Worm (Caenorhabditis elegans): ENCODE results near the gene T13C2.2.

Gene T13C2.2

DNA sequence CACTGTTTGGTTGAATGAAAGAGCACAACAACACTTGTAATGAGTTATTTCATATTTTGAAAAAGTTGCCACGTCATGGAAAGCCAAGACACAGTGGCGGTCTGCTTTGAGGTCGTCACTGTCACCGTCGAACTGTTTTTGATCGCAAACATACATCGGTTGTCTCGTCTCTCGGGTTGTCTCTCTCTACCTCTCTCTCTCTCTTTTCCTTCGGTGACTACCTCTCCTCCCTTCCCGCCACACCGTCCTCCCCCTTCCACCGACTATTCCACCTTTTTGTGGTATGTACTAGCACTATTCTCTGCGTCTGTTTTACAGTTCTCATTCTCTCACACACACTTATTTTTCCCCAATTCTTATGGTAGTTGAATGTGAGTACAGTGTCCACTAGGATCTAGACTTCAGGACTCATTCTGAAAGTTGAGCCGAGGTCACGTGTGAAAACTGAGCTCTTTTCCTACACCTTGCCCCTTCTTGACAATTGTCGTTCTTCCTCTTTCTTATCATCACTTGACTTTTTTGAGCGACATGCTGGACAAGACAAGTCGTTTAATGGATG lies 41.9 kb downstream of the T13C2.2 start (continued):
- TF ChIP-seq nhr-48 (tag; optimal IDR thresholded peaks at IDR 0.05) (peak; percentile 33), nhr-41 (GFP tag; IDR thresholded peaks at IDR 0.05) (no peak), pqm-1 (tag; optimal IDR thresholded peaks at IDR 0.05) (no peak), set-16 (GFP tag; IDR thresholded peaks at IDR 0.05) (0 out of 2 replicates have a peak, but pooled peaks have one; percentile 17), unc-130 (GFP tag; optimal IDR thresholded peaks at IDR 0.05) (no peak), tra-1 (GFP tag; IDR thresholded peaks at IDR 0.05) (no peak), egl-27 (tag; optimal IDR thresholded peaks at IDR 0.05) (no peak), nhr-6 (tag; optimal IDR thresholded peaks at IDR 0.05) (peak; percentile 24), jun-1 (tag; optimal IDR thresholded peaks at IDR 0.05) (no peak), egl-43 (GFP tag; IDR thresholded peaks at IDR 0.05) (no peak), nhr-11 (tag; optimal IDR thresholded peaks at IDR 0.05) (peak; percentile 5), unc-62 (GFP tag; optimal IDR thresholded peaks at IDR 0.05 in 1 of 2) (peak in 1 of 2 experiments; percentile 69), unc-62 (tag; optimal IDR thresholded peaks at IDR 0.05) (no peak), zfp-3 (GFP tag; conservative IDR thresholded peaks at IDR 0.05) (no peak), dmd-6 (GFP tag; IDR thresholded peaks at IDR 0.05) (peak; percentile 54), daf-16 (GFP tag; optimal IDR thresholded peaks at IDR 0.05) (no peak), daf-16 (tag; optimal IDR thresholded peaks at IDR 0.05) (peak; percentile 52), daf-12 (tag; optimal IDR thresholded peaks at IDR 0.05) (no peak), nhr-25 (tag; optimal IDR thresholded peaks at IDR 0.05; ENCODE audit: borderline replicate concordance, insufficient read depth) (peak; percentile 18), Y5F2A.4 (GFP tag; optimal IDR thresholded peaks at IDR 0.05) (no peak)

DNA sequence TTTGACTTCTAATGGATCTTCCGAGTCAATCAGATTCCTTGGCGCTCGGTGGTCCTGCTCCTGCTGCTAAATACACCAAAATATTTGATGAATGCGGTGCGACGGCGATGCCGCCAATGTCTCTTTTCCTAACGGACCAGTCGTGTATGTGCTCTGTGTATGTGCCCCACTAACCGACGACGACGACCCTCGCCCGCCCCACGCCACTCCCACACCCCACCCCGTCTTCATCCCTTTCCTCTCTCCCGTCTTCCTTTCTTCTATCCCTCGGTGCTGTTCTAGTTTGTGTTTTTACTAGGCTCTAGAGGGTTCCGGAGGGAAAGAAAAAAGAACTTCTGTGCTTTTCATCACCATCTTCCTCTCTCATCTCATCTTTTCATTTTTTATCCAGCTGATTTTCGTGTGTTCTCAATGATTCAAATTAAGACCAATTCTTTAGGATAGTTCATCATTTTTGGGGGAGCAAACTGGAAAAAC lies 42.6 kb downstream of the T13C2.2 start, which contains the start of gene egl-27:
TSS of gene egl-27 (plus strand) at position 427 of the 477 bp plus-strand sequence.
- TF ChIP-seq dmd-9 (GFP tag; IDR thresholded peaks at IDR 0.05): no peak
- TF ChIP-seq daf-12 (tag; optimal IDR thresholded peaks at IDR 0.05): no peak
- TF ChIP-seq set-16 (GFP tag; IDR thresholded peaks at IDR 0.05): peak; percentile 57
- TF ChIP-seq skn-1 (tag; optimal IDR thresholded peaks at IDR 0.05): no peak
- peak; percentile 16 for TF ChIP-seq mxl-3 (GFP tag; optimal IDR thresholded peaks at IDR 0.05)
- no peak for TF ChIP-seq daf-16 (GFP tag; optimal IDR thresholded peaks at IDR 0.05)
- TF ChIP-seq daf-16 (tag; optimal IDR thresholded peaks at IDR 0.05): no peak
- no peak for TF ChIP-seq T26A8.4 (GFP tag; IDR thresholded peaks at IDR 0.05)
- no peak for TF ChIP-seq ceh-28 (tag; optimal IDR thresholded peaks at IDR 0.05)
- TF ChIP-seq unc-62 (GFP tag; optimal IDR thresholded peaks at IDR 0.05 in 1 of 2): peak in 1 of 2 experiments; percentile 52
- no peak for TF ChIP-seq unc-62 (tag; optimal IDR thresholded peaks at IDR 0.05)
- no peak for TF ChIP-seq ztf-7 (tag; optimal IDR thresholded peaks at IDR 0.05)
- TF ChIP-seq spr-3 (GFP tag; optimal IDR thresholded peaks at IDR 0.05): no peak
- peak; percentile 21 for TF ChIP-seq nhr-28 (tag; optimal IDR thresholded peaks at IDR 0.05)
- TF ChIP-seq F10B5.3 (tag; optimal IDR thresholded peaks at IDR 0.05): no peak
- TF ChIP-seq egl-43 (GFP tag; IDR thresholded peaks at IDR 0.05): peak; percentile 68
- 0 out of 2 replicates have a peak, but pooled peaks have one; percentile 42 for TF ChIP-seq tra-1 (GFP tag; IDR thresholded peaks at IDR 0.05)
- no peak for TF ChIP-seq madf-5 (GFP tag; IDR thresholded peaks at IDR 0.05)
- no peak for TF ChIP-seq snpc-1.2 (GFP tag; IDR thresholded peaks at IDR 0.05)
- TF ChIP-seq lin-39 (tag; optimal IDR thresholded peaks at IDR 0.05): no peak
- no peak for TF ChIP-seq egl-27 (tag; optimal IDR thresholded peaks at IDR 0.05)
- no peak for TF ChIP-seq F49E8.2 (tag; optimal IDR thresholded peaks at IDR 0.05; ENCODE audit: borderline replicate concordance)
- 0 out of 2 replicates have a peak, but pooled peaks have one; percentile 44 for TF ChIP-seq hmg-1.1 (GFP tag; IDR thresholded peaks at IDR 0.05)
- TF ChIP-seq ZK337.2 (GFP tag; IDR thresholded peaks at IDR 0.05): peak; percentile 20; the same call in 1 of the 2 replicates
- peak; percentile 39 for TF ChIP-seq hlh-11 (tag; optimal IDR thresholded peaks at IDR 0.05)
- TF ChIP-seq lin-38 (GFP tag; IDR thresholded peaks at IDR 0.05): no peak
- no peak for TF ChIP-seq mdl-1 (tag; optimal IDR thresholded peaks at IDR 0.05)
- TF ChIP-seq daf-8 (GFP tag; IDR thresholded peaks at IDR 0.05): no peak
- 0 out of 2 replicates have a peak, but pooled peaks have one; percentile 46 for TF ChIP-seq lim-7 (GFP tag; IDR thresholded peaks at IDR 0.05)
